Fruit fly (Drosophila melanogaster): ENCODE results near the gene CG34447.
A peak's percentile ranks its signal among the peaks of the same experiment; 100 is the strongest.

CG34447 gene

dm6 chr2L:2467722-2468372 is 48.0 kb upstream of the CG34447 start (continued):
- TF ChIP-seq CG10147 (GFP tag; optimal IDR thresholded peaks at IDR 0.05) = no peak
- TF ChIP-seq CG14441 (GFP tag; IDR thresholded peaks at IDR 0.05) = peak; percentile 62
- TF ChIP-seq onecut (GFP tag; IDR thresholded peaks at IDR 0.05) = no peak
- TF ChIP-seq Dip2 (GFP tag; IDR thresholded peaks at IDR 0.05) = no peak
- 0 out of 2 replicates have a peak, but pooled peaks have one; percentile 28 for TF ChIP-seq CG17328 (GFP tag; IDR thresholded peaks at IDR 0.05)
- no peak for TF ChIP-seq CG6272 (GFP tag; IDR thresholded peaks at IDR 0.05)
- no peak for TF ChIP-seq Mad (GFP tag; optimal IDR thresholded peaks at IDR 0.05)
- no peak for TF ChIP-seq CG3065 (GFP tag; optimal IDR thresholded peaks at IDR 0.05)
- TF ChIP-seq CG2712 (tag; optimal IDR thresholded peaks at IDR 0.05) = peak; percentile 3
- TF ChIP-seq Six4 (GFP tag; optimal IDR thresholded peaks at IDR 0.05) = no peak
- no peak for TF ChIP-seq CG4424 (GFP tag; optimal IDR thresholded peaks at IDR 0.05)
- no peak for TF ChIP-seq CG6254 (GFP tag; optimal IDR thresholded peaks at IDR 0.05)
- TF ChIP-seq pzg (GFP tag; optimal IDR thresholded peaks at IDR 0.05) = no peak
- TF ChIP-seq CG6791 (GFP tag; IDR thresholded peaks at IDR 0.05; ENCODE audit: partially characterized antibody) = no peak
- no peak for TF ChIP-seq CG4820 (GFP tag; optimal IDR thresholded peaks at IDR 0.05)
- TF ChIP-seq Trl (optimal IDR thresholded peaks at IDR 0.05) = no peak
- TF ChIP-seq Trl (GFP tag; optimal IDR thresholded peaks at IDR 0.05) = no peak
- no peak for TF ChIP-seq tin (GFP tag; optimal IDR thresholded peaks at IDR 0.05)
- TF ChIP-seq fd96Cb (tag; optimal IDR thresholded peaks at IDR 0.05) = peak; percentile 5
- no peak for TF ChIP-seq CG43689 (GFP tag; IDR thresholded peaks at IDR 0.05)
- peak; percentile 58 for TF ChIP-seq CG4730 (GFP tag; IDR thresholded peaks at IDR 0.05)
- TF ChIP-seq Ravus (GFP tag; IDR thresholded peaks at IDR 0.05) = no peak
- TF ChIP-seq hkb (optimal IDR thresholded peaks at IDR 0.05) = no peak
- TF ChIP-seq hkb (GFP tag; IDR thresholded peaks at IDR 0.05) = peak; percentile 39; the same call in 1 of the 2 replicates
- TF ChIP-seq Hr3 (GFP tag; optimal IDR thresholded peaks at IDR 0.05) = no peak
- peak; percentile 40; the same call in 1 of the 2 replicates for TF ChIP-seq ara (GFP tag; IDR thresholded peaks at IDR 0.05)
- peak; percentile 3 for TF ChIP-seq nmo (GFP tag; optimal IDR thresholded peaks at IDR 0.05)
- no peak for TF ChIP-seq emc (GFP tag; optimal IDR thresholded peaks at IDR 0.05)
- TF ChIP-seq sens-2 (GFP tag; IDR thresholded peaks at IDR 0.05) = 0 out of 2 replicates have a peak, but pooled peaks have one; percentile 26
- TF ChIP-seq ato (GFP tag; IDR thresholded peaks at IDR 0.05; ENCODE audit: partially characterized antibody) = no peak
- TF ChIP-seq prd (optimal IDR thresholded peaks at IDR 0.05) = no peak
- TF ChIP-seq prd (GFP tag; IDR thresholded peaks at IDR 0.05) = peak; percentile 57; the same call in 2 of the 3 replicates
- no peak for TF ChIP-seq CTCF (GFP tag; optimal IDR thresholded peaks at IDR 0.05)
- TF ChIP-seq CG10366 (GFP tag; IDR thresholded peaks at IDR 0.05) = peak; percentile 33; the same call in 1 of the 2 replicates
- TF ChIP-seq CG32532 (GFP tag; IDR thresholded peaks at IDR 0.05) = peak; percentile 64; the same call in 1 of the 2 replicates
- TF ChIP-seq sd (tag; optimal IDR thresholded peaks at IDR 0.05) = peak; percentile 10
- peak; percentile 35 for TF ChIP-seq Fer3 (tag; optimal IDR thresholded peaks at IDR 0.05)
- no peak for TF ChIP-seq CG34422 (GFP tag; IDR thresholded peaks at IDR 0.05)
- TF ChIP-seq CG3281 (GFP tag; optimal IDR thresholded peaks at IDR 0.05) = peak; percentile 44
- TF ChIP-seq Vsx1 (GFP tag; optimal IDR thresholded peaks at IDR 0.05) = no peak
- no peak for TF ChIP-seq CG1529 (GFP tag; optimal IDR thresholded peaks at IDR 0.05)
- TF ChIP-seq CG13624 (GFP tag; optimal IDR thresholded peaks at IDR 0.05) = no peak
- TF ChIP-seq CG6175 (GFP tag; IDR thresholded peaks at IDR 0.05) = 0 out of 3 replicates have a peak, but pooled peaks have one; percentile 7
- TF ChIP-seq lmd (GFP tag; IDR thresholded peaks at IDR 0.05) = peak; percentile 56; the same call in 1 of the 2 replicates
- peak; percentile 69 for TF ChIP-seq CG9932 (GFP tag; IDR thresholded peaks at IDR 0.05)
- no peak for TF ChIP-seq Lim3 (GFP tag; IDR thresholded peaks at IDR 0.05)
- peak; percentile 62 for TF ChIP-seq CG12769 (tag; optimal IDR thresholded peaks at IDR 0.05)
- TF ChIP-seq scrt (GFP tag; optimal IDR thresholded peaks at IDR 0.05) = peak; percentile 2
- no peak for TF ChIP-seq Sin3A (optimal IDR thresholded peaks at IDR 0.05)
- no peak for TF ChIP-seq ems (GFP tag; optimal IDR thresholded peaks at IDR 0.05)
- TF ChIP-seq Oli (tag; optimal IDR thresholded peaks at IDR 0.05) = peak; percentile 44
- 0 out of 2 replicates have a peak, but pooled peaks have one; percentile 51 for TF ChIP-seq ranshi (GFP tag; IDR thresholded peaks at IDR 0.05)
- peak; percentile 69 for TF ChIP-seq slbo (GFP tag; IDR thresholded peaks at IDR 0.05)

All from whole organism, embryonic.